Worm (Caenorhabditis elegans): ENCODE measurements around the gene dpy-7.

dpy-7 gene

DNA sequence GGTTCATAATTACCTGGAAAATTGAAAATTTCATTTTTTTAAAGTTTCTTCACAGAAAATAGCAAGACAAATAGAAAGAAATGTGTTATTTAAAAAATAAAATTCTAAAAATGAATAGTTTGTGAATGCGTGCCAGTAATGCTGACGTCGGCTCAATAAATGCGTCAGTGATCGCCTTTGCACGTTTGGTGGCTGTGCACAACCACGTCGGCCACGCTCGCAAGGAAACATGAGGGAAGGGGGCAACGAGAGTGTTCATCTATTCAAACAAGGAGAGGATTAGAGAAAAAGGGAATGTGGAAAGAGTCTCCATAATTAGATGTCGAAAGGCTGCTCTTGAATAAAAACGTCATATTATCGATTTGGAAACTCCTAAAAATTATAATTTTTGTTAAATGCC lies 36.6 kb downstream of the dpy-7 start, which contains the start of gene uggt-1 (continued):
- TF ChIP-seq dpl-1 (GFP tag; optimal IDR thresholded peaks at IDR 0.05), result peak; percentile 70 to 76 (median 75)
- peak; percentile 68 for TF ChIP-seq lir-3 (tag; optimal IDR thresholded peaks at IDR 0.05; ENCODE audit: poor library complexity)
- TF ChIP-seq tlp-1 (tag; optimal IDR thresholded peaks at IDR 0.05), result no peak
- TF ChIP-seq pax-3 (tag; optimal IDR thresholded peaks at IDR 0.05), result peak; percentile 82
- TF ChIP-seq zip-4 (GFP tag; optimal IDR thresholded peaks at IDR 0.05), result peak; percentile 75
- peak; percentile 61 for TF ChIP-seq lin-39 (tag; optimal IDR thresholded peaks at IDR 0.05)
- TF ChIP-seq rnt-1 (tag; optimal IDR thresholded peaks at IDR 0.05), result peak; percentile 93
- peak; percentile 78 for TF ChIP-seq aha-1 (tag; optimal IDR thresholded peaks at IDR 0.05)
- TF ChIP-seq ztf-11 (tag; optimal IDR thresholded peaks at IDR 0.05), result peak in 1 of 2 experiments; percentile 83
- TF ChIP-seq isw-1 (GFP tag; IDR thresholded peaks at IDR 0.05), result peak; percentile 83
- peak; percentile 95 for TF ChIP-seq mep-1 (tag; optimal IDR thresholded peaks at IDR 0.05)
- no peak for TF ChIP-seq efl-3 (GFP tag; optimal IDR thresholded peaks at IDR 0.05)
- peak; percentile 71 for TF ChIP-seq hpl-2 (GFP tag; optimal IDR thresholded peaks at IDR 0.05)
- peak; percentile 94 for TF ChIP-seq nhr-20 (tag; optimal IDR thresholded peaks at IDR 0.05)
- TF ChIP-seq nhr-85 (tag), result peak; percentile 88
- no peak for TF ChIP-seq pag-3 (tag; optimal IDR thresholded peaks at IDR 0.05; ENCODE audit: borderline replicate concordance, insufficient read depth)
- TF ChIP-seq lsy-2 (tag; optimal IDR thresholded peaks at IDR 0.05), result peak; percentile 91 to 92
- peak; percentile 63 for TF ChIP-seq nhr-11 (tag; optimal IDR thresholded peaks at IDR 0.05)
- TF ChIP-seq sup-37 (GFP tag; optimal IDR thresholded peaks at IDR 0.05), result peak; percentile 32
- peak; percentile 91 for TF ChIP-seq fkh-10 (GFP tag; optimal IDR thresholded peaks at IDR 0.05)
- TF ChIP-seq dsc-1 (tag; optimal IDR thresholded peaks at IDR 0.05), result peak; percentile 92
- peak; percentile 61 for TF ChIP-seq elt-2 (tag; optimal IDR thresholded peaks at IDR 0.05)
- peak; percentile 86 for TF ChIP-seq nhr-19 (GFP tag; conservative IDR thresholded peaks at IDR 0.05)
- peak; percentile 94 for TF ChIP-seq snu-23 (GFP tag; optimal IDR thresholded peaks at IDR 0.05)
- peak; percentile 67 for TF ChIP-seq mef-2 (tag; optimal IDR thresholded peaks at IDR 0.05)
- peak; percentile 88 for TF ChIP-seq nhr-90 (tag; optimal IDR thresholded peaks at IDR 0.05; ENCODE audit: poor library complexity)
- peak; percentile 90 for TF ChIP-seq C16A3.4 (tag; optimal IDR thresholded peaks at IDR 0.05)
- TF ChIP-seq irx-1 (tag; optimal IDR thresholded peaks at IDR 0.05), result peak; percentile 78
- TF ChIP-seq nhr-237 (tag; optimal IDR thresholded peaks at IDR 0.05), result peak; percentile 73
- TF ChIP-seq ceh-90 (tag; optimal IDR thresholded peaks at IDR 0.05), result no peak
- TF ChIP-seq unc-130 (tag; optimal IDR thresholded peaks at IDR 0.05), result peak; percentile 82
- TF ChIP-seq nhr-47 (tag; optimal IDR thresholded peaks at IDR 0.05), result peak; percentile 94
- no peak for TF ChIP-seq vab-15 (tag; optimal IDR thresholded peaks at IDR 0.05)
- TF ChIP-seq ceh-88 (GFP tag; IDR thresholded peaks at IDR 0.05), result peak; percentile 64; the same call in 1 of the 2 replicates
- TF ChIP-seq mab-9 (GFP tag; IDR thresholded peaks at IDR 0.05), result peak; percentile 66
- peak; percentile 73 to 76 for TF ChIP-seq efl-1 (optimal IDR thresholded peaks at IDR 0.05)
- TF ChIP-seq efl-1 (GFP tag; optimal IDR thresholded peaks at IDR 0.05 in 1 of 2), result peak; percentile 65 to 95
- no peak for TF ChIP-seq C34B4.2 (tag; optimal IDR thresholded peaks at IDR 0.05)
- TF ChIP-seq lin-14 (GFP tag; optimal IDR thresholded peaks at IDR 0.05), result peak; percentile 99

ce11 chrX:7495491-7495890 lies 42.1 kb downstream of the dpy-7 start, which contains the start of gene try-14:
try-14 (minus strand) TSS chrX:7495591.
- TF ChIP-seq mep-1 (tag; optimal IDR thresholded peaks at IDR 0.05) (no peak), fkh-8 (tag; optimal IDR thresholded peaks at IDR 0.05) (no peak), mab-9 (GFP tag; IDR thresholded peaks at IDR 0.05) (no peak), skn-1 (tag; optimal IDR thresholded peaks at IDR 0.05) (no peak), jun-1 (tag; optimal IDR thresholded peaks at IDR 0.05) (no peak), lin-15B (tag; optimal IDR thresholded peaks at IDR 0.05) (no peak), ceh-8 (GFP tag; optimal IDR thresholded peaks at IDR 0.05) (no peak), alr-1 (tag; optimal IDR thresholded peaks at IDR 0.05; ENCODE audit: borderline replicate concordance) (no peak), lin-39 (tag; optimal IDR thresholded peaks at IDR 0.05) (no peak)

Data from whole organism, L1 larva.